Worm (Caenorhabditis elegans): Measurements from ENCODE around the gene gpx-6.

Gene gpx-6

ce11 chrIV:8232428-8232827 is 10.4 kb downstream of the gpx-6 start:
- TF ChIP-seq lsy-2 (tag; optimal IDR thresholded peaks at IDR 0.05) (peak in 1 of 2 experiments; percentile 47), nhr-129 (tag; optimal IDR thresholded peaks at IDR 0.05) (peak; percentile 80), fos-1 (tag; optimal IDR thresholded peaks at IDR 0.05) (peak; percentile 25), unc-55 (GFP tag; optimal IDR thresholded peaks at IDR 0.05) (peak; percentile 73), lin-11 (tag; optimal IDR thresholded peaks at IDR 0.05) (peak; percentile 55), crh-2 (tag; optimal IDR thresholded peaks at IDR 0.05) (peak; percentile 33), C34F6.9 (tag; optimal IDR thresholded peaks at IDR 0.05) (peak; percentile 57), sma-9 (GFP tag; optimal IDR thresholded peaks at IDR 0.05) (no peak), sma-9 (tag; optimal IDR thresholded peaks at IDR 0.05) (no peak), gmeb-1 (tag; optimal IDR thresholded peaks at IDR 0.05) (no peak)

ce11 chrIV:8233268-8233667 is 11.3 kb downstream of the gpx-6 start:
- TF ChIP-seq blmp-1 (tag; optimal IDR thresholded peaks at IDR 0.05; ENCODE audit: insufficient read depth) (peak; percentile 42), nhr-25 (tag; optimal IDR thresholded peaks at IDR 0.05) (no peak)

- TF ChIP-seq unc-39 (tag; optimal IDR thresholded peaks at IDR 0.05) (no peak), nhr-11 (tag; optimal IDR thresholded peaks at IDR 0.05) (no peak), nhr-10 (tag; optimal IDR thresholded peaks at IDR 0.05) (no peak), nhr-21 (tag; optimal IDR thresholded peaks at IDR 0.05) (no peak), C34F6.9 (tag; optimal IDR thresholded peaks at IDR 0.05) (no peak), lsy-2 (tag; optimal IDR thresholded peaks at IDR 0.05) (no peak), dmd-4 (tag; optimal IDR thresholded peaks at IDR 0.05) (no peak), fos-1 (tag; optimal IDR thresholded peaks at IDR 0.05) (peak; percentile 57), ama-1 (optimal IDR thresholded peaks at IDR 0.05) (no peak), ztf-1 (GFP tag; conservative IDR thresholded peaks at IDR 0.05) (no peak), elt-3 (tag; optimal IDR thresholded peaks at IDR 0.05) (no peak), peb-1 (tag; optimal IDR thresholded peaks at IDR 0.05) (no peak), skn-1 (tag; optimal IDR thresholded peaks at IDR 0.05) (no peak), F13H6.1 (tag; optimal IDR thresholded peaks at IDR 0.05) (no peak), aly-2 (tag; optimal IDR thresholded peaks at IDR 0.05) (no peak), snpc-4 (tag; optimal IDR thresholded peaks at IDR 0.05) (no peak), unc-62 (GFP tag; optimal IDR thresholded peaks at IDR 0.05) (no peak), nhr-129 (tag; optimal IDR thresholded peaks at IDR 0.05) (peak; percentile 20), Y55F3AM.14 (GFP tag; optimal IDR thresholded peaks at IDR 0.05) (no peak), ztf-4 (tag; optimal IDR thresholded peaks at IDR 0.05) (no peak), sma-3 (GFP tag; optimal IDR thresholded peaks at IDR 0.05) (no peak), crh-2 (tag; optimal IDR thresholded peaks at IDR 0.05) (peak; percentile 44), sma-9 (GFP tag; optimal IDR thresholded peaks at IDR 0.05) (peak; percentile 14), sma-9 (tag; optimal IDR thresholded peaks at IDR 0.05) (no peak), ceh-16 (tag; optimal IDR thresholded peaks at IDR 0.05) (no peak), gmeb-1 (tag; optimal IDR thresholded peaks at IDR 0.05) (no peak), egl-27 (tag; optimal IDR thresholded peaks at IDR 0.05) (peak; percentile 6)
Observed at ce11 chrIV:8234088-8234496, 12.1 kb downstream of the gpx-6 start.

ce11 chrIV:8235114-8235686 is 13.2 kb downstream of the gpx-6 start:
- TF ChIP-seq lsy-2 (tag; optimal IDR thresholded peaks at IDR 0.05) (peak in 1 of 2 experiments; percentile 11), nhr-237 (tag; optimal IDR thresholded peaks at IDR 0.05) (no peak), sma-9 (GFP tag; optimal IDR thresholded peaks at IDR 0.05) (peak; percentile 16), sma-9 (tag; optimal IDR thresholded peaks at IDR 0.05) (no peak)

ce11 chrIV:8236502-8236901 is 14.5 kb downstream of the gpx-6 start, which contains the start of gene nhr-66:
Gene nhr-66 (minus strand): TSS chrIV:8236602.
- no peak for TF ChIP-seq ztf-4 (tag; optimal IDR thresholded peaks at IDR 0.05)
- TF ChIP-seq ceh-16 (tag; optimal IDR thresholded peaks at IDR 0.05): no peak
- TF ChIP-seq ceh-82 (tag; optimal IDR thresholded peaks at IDR 0.05): no peak
- TF ChIP-seq mbf-1 (tag; optimal IDR thresholded peaks at IDR 0.05): no peak
- TF ChIP-seq gmeb-1 (tag; optimal IDR thresholded peaks at IDR 0.05): no peak
- no peak for TF ChIP-seq elt-3 (tag; optimal IDR thresholded peaks at IDR 0.05)
- no peak for TF ChIP-seq nhr-21 (tag; optimal IDR thresholded peaks at IDR 0.05)
- TF ChIP-seq nhr-11 (tag; optimal IDR thresholded peaks at IDR 0.05): no peak
- no peak for TF ChIP-seq fos-1 (tag; optimal IDR thresholded peaks at IDR 0.05)
- TF ChIP-seq peb-1 (tag; optimal IDR thresholded peaks at IDR 0.05): no peak
- TF ChIP-seq nhr-237 (tag; optimal IDR thresholded peaks at IDR 0.05): no peak
- no peak for TF ChIP-seq mab-5 (tag; optimal IDR thresholded peaks at IDR 0.05)
- no peak for TF ChIP-seq lin-39 (tag; optimal IDR thresholded peaks at IDR 0.05)
- no peak for TF ChIP-seq nhr-10 (tag; optimal IDR thresholded peaks at IDR 0.05)
- TF ChIP-seq F13H6.1 (tag; optimal IDR thresholded peaks at IDR 0.05): no peak
- TF ChIP-seq lin-13 (GFP tag; optimal IDR thresholded peaks at IDR 0.05): no peak
